Worm (Caenorhabditis elegans) whole organism, L3 larva: Measurements from ENCODE around the gene ZK353.4.

Experiments
- R02D3.7 ChIP-seq: fragments of 150-350 bp; optimal IDR thresholded peaks from 2 replicates; lab custom pipeline; 2014; ENCODE audit warnings: missing biosample characterization, missing genetic modification characterization
- ZK546.5 ChIP-seq: sonication (generic microtip); optimal IDR thresholded peaks from 2 replicates; lab custom pipeline; 2017; ENCODE audit warnings: missing biosample characterization, missing genetic modification characterization
- aly-2 ChIP-seq: fragments of 150-350 bp; optimal IDR thresholded peaks from 2 replicates; lab custom pipeline; 2014; ENCODE audit warnings: missing biosample characterization, missing genetic modification characterization
- ama-1 ChIP-seq: fragments of 150-350 bp; optimal IDR thresholded peaks from 2 replicates; lab custom pipeline; 2018
- ceh-16 ChIP-seq: sonication (generic microtip); optimal IDR thresholded peaks from 2 replicates; lab custom pipeline; 2017; ENCODE audit warnings: missing biosample characterization, missing genetic modification characterization
- ceh-28 ChIP-seq: fragments of 150-350 bp; optimal IDR thresholded peaks from 2 replicates; lab custom pipeline; 2014; ENCODE audit warnings: missing biosample characterization, missing genetic modification reagents, missing genetic modification characterization
- daf-12 ChIP-seq: fragments of 150-350 bp; optimal IDR thresholded peaks from 2 replicates; lab custom pipeline; 2014; ENCODE audit warnings: missing biosample characterization, missing genetic modification reagents, missing genetic modification characterization
- egl-27 ChIP-seq: sonication (generic microtip); optimal IDR thresholded peaks from 4 replicates; lab custom pipeline; 2017; ENCODE audit warnings: missing biosample characterization, missing genetic modification reagents, missing genetic modification characterization
- egl-5 ChIP-seq: fragments of 150-350 bp; optimal IDR thresholded peaks from 2 replicates; lab custom pipeline; 2017; ENCODE audit warnings: missing biosample characterization, missing genetic modification reagents, missing genetic modification characterization, inconsistent platforms
- elt-1 ChIP-seq: fragments of 150-350 bp; optimal IDR thresholded peaks from 2 replicates; lab custom pipeline; 2014; ENCODE audit warnings: missing biosample characterization, missing genetic modification characterization
- elt-2 ChIP-seq: sonication (generic microtip); optimal IDR thresholded peaks from 2 replicates; lab custom pipeline; 2016; ENCODE audit warnings: missing genetic modification reagents, mild to moderate bottlenecking, missing genetic modification characterization, missing compliant biosample characterization
- eor-1 ChIP-seq, 2 experiments: fragments of 150-350 bp; optimal IDR thresholded peaks; 2 replicates each; lab custom pipeline; 2014 to 2018; ENCODE audit warnings: missing biosample characterization in 2 of 2, missing genetic modification characterization in 2 of 2
- fkh-10 ChIP-seq: sonication (generic microtip); optimal IDR thresholded peaks from 2 replicates; lab custom pipeline; 2017; ENCODE audit warnings: missing biosample characterization, missing genetic modification reagents, missing genetic modification characterization
- fkh-2 ChIP-seq: fragments of 150-350 bp; optimal IDR thresholded peaks from 2 replicates; lab custom pipeline; 2014; ENCODE audit warnings: missing biosample characterization, missing genetic modification reagents, missing genetic modification characterization
- fos-1 ChIP-seq: fragments of 150-350 bp; optimal IDR thresholded peaks from 2 replicates; lab custom pipeline; 2014; ENCODE audit warnings: missing biosample characterization, missing genetic modification characterization
- hmg-11 ChIP-seq: sonication (generic microtip); optimal IDR thresholded peaks from 2 replicates; lab custom pipeline; 2016; ENCODE audit warnings: missing genetic modification characterization, missing compliant biosample characterization
- lin-15B ChIP-seq: fragments of 150-350 bp; optimal IDR thresholded peaks from 2 replicates; lab custom pipeline; 2014; ENCODE audit warnings: missing biosample characterization, missing genetic modification characterization
- lin-39 ChIP-seq: fragments of 150-350 bp; optimal IDR thresholded peaks from 2 replicates; lab custom pipeline; 2018; ENCODE audit warnings: missing biosample characterization, missing genetic modification reagents, missing genetic modification characterization
- lsy-12 ChIP-seq: sonication (generic microtip); optimal IDR thresholded peaks from 2 replicates; lab custom pipeline; 2016; ENCODE audit warnings: mild to moderate bottlenecking, missing genetic modification characterization, missing compliant biosample characterization
- mml-1 ChIP-seq: fragments of 150-350 bp; sonication (generic microtip); optimal IDR thresholded peaks from 3 replicates; lab custom pipeline; 2014; ENCODE audit warnings: missing biosample characterization, missing genetic modification characterization
- nfya-1 ChIP-seq: sonication (generic microtip); optimal IDR thresholded peaks from 2 replicates; lab custom pipeline; 2017; ENCODE audit warnings: missing genetic modification characterization, mild to moderate bottlenecking, missing compliant biosample characterization, antibody characterized with exemption, moderate library complexity; ENCODE audit not compliant: insufficient read depth
- nhr-12 ChIP-seq: fragments of 150-350 bp; optimal IDR thresholded peaks from 2 replicates; lab custom pipeline; 2014; ENCODE audit warnings: missing biosample characterization, missing genetic modification characterization
- nhr-237 ChIP-seq: fragments of 150-350 bp; optimal IDR thresholded peaks from 2 replicates; lab custom pipeline; 2014; ENCODE audit warnings: missing biosample characterization, missing genetic modification characterization
- nhr-28 ChIP-seq: fragments of 150-350 bp; optimal IDR thresholded peaks from 2 replicates; lab custom pipeline; 2014; ENCODE audit warnings: missing biosample characterization, missing genetic modification characterization
- nhr-67 ChIP-seq: fragments of 150-350 bp; optimal IDR thresholded peaks from 2 replicates; lab custom pipeline; 2014; ENCODE audit warnings: missing biosample characterization, missing genetic modification characterization
- nhr-76 ChIP-seq: fragments of 150-350 bp; sonication (generic microtip); optimal IDR thresholded peaks from 5 replicates; lab custom pipeline; 2014; ENCODE audit warnings: missing biosample characterization, missing genetic modification characterization
- pqm-1 ChIP-seq: fragments of 150-350 bp; optimal IDR thresholded peaks from 2 replicates; lab custom pipeline; 2017; ENCODE audit warnings: missing biosample characterization, missing genetic modification characterization, inconsistent platforms
- skn-1 ChIP-seq: fragments of 150-350 bp; optimal IDR thresholded peaks from 2 replicates; lab custom pipeline; 2014; ENCODE audit warnings: missing biosample characterization, missing genetic modification characterization
- tbx-2 ChIP-seq: sonication (generic microtip); optimal IDR thresholded peaks from 2 replicates; lab custom pipeline; 2016; ENCODE audit warnings: mild to moderate bottlenecking, missing genetic modification characterization, missing compliant biosample characterization
- unc-62 ChIP-seq: fragments of 150-350 bp; sonication (generic microtip); optimal IDR thresholded peaks from 4 replicates; lab custom pipeline; 2014; ENCODE audit warnings: missing biosample characterization, missing genetic modification reagents, missing genetic modification characterization
- zag-1 ChIP-seq: fragments of 150-350 bp; optimal IDR thresholded peaks from 2 replicates; lab custom pipeline; 2014; ENCODE audit warnings: missing biosample characterization, missing genetic modification characterization
- ztf-4 ChIP-seq: fragments of 150-350 bp; optimal IDR thresholded peaks from 2 replicates; lab custom pipeline; 2014; ENCODE audit warnings: missing biosample characterization, missing genetic modification characterization

The ZK353.4 gene

ce11 chrIII:8398411-8398810, 9.0 kb upstream of the ZK353.4 start, which contains the start of gene ZK353.2:
Gene ZK353.2, plus strand, starts transcription at chrIII:8398711.
- TF ChIP-seq tbx-2 (tag; lab: Kevin White, UChicago) (no peak), ama-1 (lab: Kevin White, UChicago) (no peak), aly-2 (tag; lab: Kevin White, UChicago) (no peak), fos-1 (tag; lab: Kevin White, UChicago) (no peak), lin-15B (tag; lab: Kevin White, UChicago) (no peak), hmg-11 (tag; lab: Kevin White, UChicago) (no peak), nfya-1 (tag; lab: Kevin White, UChicago) (no peak), egl-5 (tag; lab: Kevin White, UChicago) (no peak), nhr-76 (tag; lab: Kevin White, UChicago) (no peak)

- no peak for TF ChIP-seq nhr-237 (tag; lab: Kevin White, UChicago)
- no peak for TF ChIP-seq unc-62
Observed at ce11 chrIII:8395685-8396084, 6.2 kb upstream of the ZK353.4 start, which contains the start of gene ZK353.3. Gene ZK353.3, plus strand, starts transcription at chrIII:8395985.

DNA sequence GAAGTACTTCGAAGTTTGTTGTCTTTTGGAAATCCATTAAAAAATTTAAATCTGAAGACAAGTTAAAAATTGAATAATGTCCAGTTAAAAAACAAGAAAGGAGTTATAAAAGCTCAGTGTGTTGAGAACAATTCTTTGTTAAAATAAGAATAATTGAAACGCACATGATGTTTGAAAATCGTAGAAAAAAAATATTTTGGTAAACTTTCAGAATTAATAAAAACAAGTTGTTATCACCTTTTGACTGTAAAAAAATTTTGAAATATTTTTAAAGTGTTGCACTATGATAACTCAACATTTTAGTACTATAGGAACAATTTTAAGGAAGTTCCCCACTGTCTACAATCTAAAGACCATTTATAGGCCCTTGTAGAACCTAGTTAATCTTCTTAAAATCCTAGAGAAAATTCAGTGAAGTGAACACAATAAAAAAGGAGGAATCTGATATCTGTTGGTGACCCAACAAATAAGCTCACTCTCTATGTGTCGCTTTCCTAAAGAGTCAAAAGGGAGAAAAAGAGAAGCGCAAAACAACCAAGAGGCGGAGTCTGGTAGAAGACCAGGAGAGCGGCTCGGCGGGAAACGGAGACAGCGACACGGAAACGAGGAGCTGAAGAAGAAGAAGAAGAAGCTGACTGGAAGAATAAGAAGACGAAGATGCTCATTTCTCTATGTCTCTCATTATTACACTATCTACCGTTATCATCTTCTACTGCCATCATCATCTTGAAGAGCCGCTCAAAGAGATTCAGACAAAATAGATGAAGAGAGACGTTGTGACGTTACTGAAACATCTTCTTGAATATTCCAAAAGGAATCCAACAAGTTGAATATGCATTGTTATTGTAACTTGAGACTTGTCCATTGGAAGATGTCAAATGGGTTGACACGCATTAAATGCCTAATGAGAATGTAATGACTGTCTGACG, 5.2 kb upstream of the ZK353.4 start, which contains the start of gene ZK353.10:
TSS of gene ZK353.10 (minus strand) at position 51 of the 929 bp plus-strand sequence.
- TF ChIP-seq egl-5 (tag; lab: Kevin White, UChicago) (no peak), lin-39 (peak; percentile 10), lin-15B (tag; lab: Kevin White, UChicago) (peak; percentile 7), mml-1 (tag; lab: Kevin White, UChicago) (no peak), skn-1 (tag; lab: Kevin White, UChicago) (peak; percentile 39)

- TF ChIP-seq pqm-1 (tag; lab: Kevin White, UChicago) (no peak), lin-15B (tag; lab: Kevin White, UChicago) (no peak), nfya-1 (tag; lab: Kevin White, UChicago) (peak; percentile 71), nhr-67 (tag; lab: Kevin White, UChicago) (no peak), tbx-2 (tag; lab: Kevin White, UChicago) (peak; percentile 10), ztf-4 (tag; lab: Kevin White, UChicago) (no peak), fos-1 (tag; lab: Kevin White, UChicago) (no peak), mml-1 (tag; lab: Kevin White, UChicago) (no peak), zag-1 (tag; lab: Kevin White, UChicago) (no peak), daf-12 (tag; lab: Kevin White, UChicago) (no peak), elt-2 (tag; lab: Kevin White, UChicago) (no peak), ceh-28 (tag; lab: Kevin White, UChicago) (no peak), fkh-2 (no peak), egl-5 (tag; lab: Kevin White, UChicago) (no peak), ceh-16 (no peak), hmg-11 (tag; lab: Kevin White, UChicago) (peak; percentile 38), nhr-28 (tag; lab: Kevin White, UChicago) (no peak), ama-1 (lab: Kevin White, UChicago) (no peak), fkh-10 (GFP tag; lab: Kevin White, UChicago) (peak; percentile 29), lin-39 (peak; percentile 50), elt-1 (no peak), egl-27 (tag; lab: Kevin White, UChicago) (no peak), ZK546.5 (tag; lab: Kevin White, UChicago) (no peak)
- TF ChIP-seq, all 47 proteins: peak for 5
Observed at ce11 chrIII:8392307-8392706, 2.9 kb upstream of the ZK353.4 start.

ce11 chrIII:8380645-8381044, 8.8 kb downstream of the ZK353.4 start, which contains the start of gene R05D3.12:
Gene R05D3.12, plus strand, starts transcription at chrIII:8380945.
- TF ChIP-seq nhr-12 (no peak), fkh-2 (no peak), R02D3.7 (tag; lab: Kevin White, UChicago) (no peak), elt-1 (no peak), egl-5 (tag; lab: Kevin White, UChicago) (no peak), lsy-12 (tag; lab: Kevin White, UChicago) (no peak), eor-1 (tag; optimal IDR thresholded peaks at IDR 0.05; lab: Kevin White, UChicago) (no peak), unc-62 (no peak), ceh-16 (no peak), mml-1 (tag; lab: Kevin White, UChicago) (no peak), ceh-28 (tag; lab: Kevin White, UChicago) (no peak)
